Fruit fly (Drosophila melanogaster): Measurements from ENCODE around the gene Npc2b.

Npc2b gene

DNA sequence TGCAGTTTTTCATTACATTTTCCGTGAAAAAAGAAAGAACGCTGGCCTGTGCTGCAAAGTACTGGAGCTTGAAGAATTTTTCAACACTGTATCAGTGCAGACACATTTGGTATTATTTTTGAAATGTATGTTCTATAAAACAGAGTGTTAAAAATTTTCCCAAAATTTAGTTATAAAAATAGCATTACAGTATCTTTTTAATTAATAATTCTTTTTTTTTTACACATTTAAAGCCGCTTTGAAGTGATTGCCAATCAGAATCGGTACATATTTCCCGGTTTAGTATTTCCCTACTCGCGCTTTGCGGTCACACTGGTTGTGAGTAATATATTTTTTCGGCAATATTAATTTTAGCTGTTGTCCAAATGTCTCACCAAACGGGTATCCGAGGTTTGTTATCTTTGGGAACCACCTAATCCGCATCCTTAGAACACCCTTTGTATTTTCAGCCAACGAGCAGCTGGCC is 33.1 kb downstream of the Npc2b start, which contains the start of the genes Abi and twf (continued):
- TF ChIP-seq CG9932 (GFP tag; IDR thresholded peaks at IDR 0.05) (peak; percentile 81), Bdp1 (GFP tag; optimal IDR thresholded peaks at IDR 0.05) (peak; percentile 62), CG2116 (GFP tag; optimal IDR thresholded peaks at IDR 0.05) (peak; percentile 77), zfh2 (GFP tag; optimal IDR thresholded peaks at IDR 0.05) (peak; percentile 74), CG16815 (GFP tag; optimal IDR thresholded peaks at IDR 0.05) (peak; percentile 43), ab (GFP tag; optimal IDR thresholded peaks at IDR 0.05) (no peak), esg (GFP tag; conservative IDR thresholded peaks at IDR 0.05) (peak; percentile 39), chinmo (GFP tag; IDR thresholded peaks at IDR 0.05; ENCODE audit: partially characterized antibody) (no peak), salm (tag; optimal IDR thresholded peaks at IDR 0.05) (peak; percentile 15), Mes4 (GFP tag; optimal IDR thresholded peaks at IDR 0.05) (peak; percentile 22), HHEX (GFP tag; optimal IDR thresholded peaks at IDR 0.05) (peak; percentile 58), CG17612 (GFP tag; IDR thresholded peaks at IDR 0.05) (no peak), HLHmδ (GFP tag; optimal IDR thresholded peaks at IDR 0.05) (no peak), gfzf (GFP tag; optimal IDR thresholded peaks at IDR 0.05) (peak; percentile 75), CG10565 (GFP tag; optimal IDR thresholded peaks at IDR 0.05) (no peak), CG10959 (GFP tag; IDR thresholded peaks at IDR 0.05) (no peak), vnd (GFP tag; IDR thresholded peaks at IDR 0.05; ENCODE audit: partially characterized antibody) (no peak), pnt (GFP tag; optimal IDR thresholded peaks at IDR 0.05) (peak; percentile 18), zf30C (GFP tag; optimal IDR thresholded peaks at IDR 0.05) (no peak), CG11398 (GFP tag; optimal IDR thresholded peaks at IDR 0.05) (no peak), Dip3 (GFP tag; optimal IDR thresholded peaks at IDR 0.05) (peak; percentile 48), CG11695 (GFP tag; IDR thresholded peaks at IDR 0.05) (peak; percentile 72; the same call in 2 of the 3 replicates), CG8281 (tag; optimal IDR thresholded peaks at IDR 0.05) (peak; percentile 3), kni (GFP tag; optimal IDR thresholded peaks at IDR 0.05) (no peak), org-1 (GFP tag; optimal IDR thresholded peaks at IDR 0.05) (no peak), CG8290 (GFP tag; optimal IDR thresholded peaks at IDR 0.05) (peak; percentile 80), CG8290 (tag; optimal IDR thresholded peaks at IDR 0.05) (peak in 1 of 2 experiments; percentile 38), D19A (tag; optimal IDR thresholded peaks at IDR 0.05) (no peak), fru (optimal IDR thresholded peaks at IDR 0.05) (no peak), BtbVII (GFP tag; optimal IDR thresholded peaks at IDR 0.05) (peak; percentile 6), CG31224 (GFP tag; IDR thresholded peaks at IDR 0.05) (peak; percentile 33; the same call in 1 of the 2 replicates), peb (GFP tag; IDR thresholded peaks at IDR 0.05) (0 out of 2 replicates have a peak, but pooled peaks have one; percentile 18), CG14441 (GFP tag; IDR thresholded peaks at IDR 0.05) (peak; percentile 49; the same call in 1 of the 2 replicates), Lpt (GFP tag; optimal IDR thresholded peaks at IDR 0.05) (no peak), row (GFP tag; IDR thresholded peaks at IDR 0.05) (peak; percentile 82), trem (tag; optimal IDR thresholded peaks at IDR 0.05) (peak; percentile 75), Drgx (GFP tag; IDR thresholded peaks at IDR 0.05) (0 out of 2 replicates have a peak, but pooled peaks have one; percentile 19), klu (GFP tag; IDR thresholded peaks at IDR 0.05) (peak; percentile 46; the same call in 1 of the 2 replicates), CG10209 (GFP tag; optimal IDR thresholded peaks at IDR 0.05) (peak; percentile 68), gt (GFP tag; IDR thresholded peaks at IDR 0.05) (no peak), Vsx1 (GFP tag; optimal IDR thresholded peaks at IDR 0.05) (no peak), CG11696 (GFP tag; IDR thresholded peaks at IDR 0.05) (no peak), Kr (GFP tag; optimal IDR thresholded peaks at IDR 0.05) (no peak), stc (GFP tag; IDR thresholded peaks at IDR 0.05) (peak; percentile 60; the same call in 1 of the 2 replicates), danr (GFP tag; IDR thresholded peaks at IDR 0.05) (no peak), tup (GFP tag; optimal IDR thresholded peaks at IDR 0.05) (peak; percentile 46), CG11085 (GFP tag; IDR thresholded peaks at IDR 0.05) (no peak), CG5953 (GFP tag; IDR thresholded peaks at IDR 0.05) (no peak), fd3F (GFP tag; optimal IDR thresholded peaks at IDR 0.05) (peak; percentile 15), slp2 (GFP tag; optimal IDR thresholded peaks at IDR 0.05) (peak; percentile 50), CG6813 (GFP tag; optimal IDR thresholded peaks at IDR 0.05) (no peak), CG14860 (GFP tag; IDR thresholded peaks at IDR 0.05; ENCODE audit: partially characterized antibody) (no peak)

All from whole organism, embryonic.